Fruit fly (Drosophila melanogaster) whole organism: Measurements from ENCODE around the gene mys.

ENCODE experiments used
- CG8478 ChIP-seq: fragments of >200 bp; optimal IDR thresholded peaks from 2 replicates; lab custom pipeline; 2018; ENCODE audit warnings: inconsistent platforms
- Dll ChIP-seq: fragments of >200 bp; optimal IDR thresholded peaks from 2 replicates; lab custom pipeline; 2017
- EcR ChIP-seq, 2 experiments: fragments of >200 bp; optimal IDR thresholded peaks; 2 replicates each; lab custom pipeline; 2017; ENCODE audit warnings: missing biosample characterization in 2 of 2, missing genetic modification characterization in 2 of 2, missing genetic modification reagents in 2 of 2
- pan ChIP-seq: fragments of >200 bp; optimal IDR thresholded peaks from 2 replicates; lab custom pipeline; 2017
- psq ChIP-seq: fragments of >200 bp; optimal IDR thresholded peaks from 2 replicates; lab custom pipeline; 2017
- usp ChIP-seq: fragments of >200 bp; optimal IDR thresholded peaks from 2 replicates; lab custom pipeline; 2017; ENCODE audit warnings: missing biosample characterization, missing genetic modification characterization, mixed read lengths

Gene mys

dm6 chrX:8061392-8062179, at the start of gene mys:
Gene mys, plus strand, starts transcription at chrX:8061645.
- TF ChIP-seq psq (lab: Kevin White, UChicago) = no peak
- no peak for TF ChIP-seq CG8478 (lab: Kevin White, UChicago)
- TF ChIP-seq Dll (lab: Kevin White, UChicago) = no peak
- no peak for TF ChIP-seq usp (GFP tag; lab: Kevin White, UChicago)
- no peak for TF ChIP-seq pan (lab: Kevin White, UChicago)
- TF ChIP-seq EcR (GFP tag; optimal IDR thresholded peaks at IDR 0.05; lab: Kevin White, UChicago) = no peak

dm6 chrX:8021245-8021644, 40.2 kb upstream of the mys start, which contains the start of gene CG15333:
Gene CG15333, minus strand, starts transcription at chrX:8021345.
- TF ChIP-seq psq (lab: Kevin White, UChicago) = no peak
- TF ChIP-seq CG8478 (lab: Kevin White, UChicago) = no peak
- no peak for TF ChIP-seq pan (lab: Kevin White, UChicago)
- TF ChIP-seq usp (GFP tag; lab: Kevin White, UChicago) = no peak
- no peak for TF ChIP-seq Dll (lab: Kevin White, UChicago)
- TF ChIP-seq EcR (GFP tag; optimal IDR thresholded peaks at IDR 0.05; lab: Kevin White, UChicago) = no peak

dm6 chrX:8037334-8037733, 24.1 kb upstream of the mys start, which contains the start of gene CG2233:
Gene CG2233, minus strand, starts transcription at chrX:8037517.
- no peak for TF ChIP-seq Dll (lab: Kevin White, UChicago)
- no peak for TF ChIP-seq EcR (GFP tag; optimal IDR thresholded peaks at IDR 0.05; lab: Kevin White, UChicago)
- no peak for TF ChIP-seq pan (lab: Kevin White, UChicago)
- TF ChIP-seq CG8478 (lab: Kevin White, UChicago) = no peak
- TF ChIP-seq usp (GFP tag; lab: Kevin White, UChicago) = no peak
- TF ChIP-seq psq (lab: Kevin White, UChicago) = no peak

dm6 chrX:8038934-8039333, 22.5 kb upstream of the mys start:
- TF ChIP-seq EcR (GFP tag; optimal IDR thresholded peaks at IDR 0.05; lab: Kevin White, UChicago) = no peak
- TF ChIP-seq psq (lab: Kevin White, UChicago) = no peak
- TF ChIP-seq Dll (lab: Kevin White, UChicago) = no peak
- no peak for TF ChIP-seq usp (GFP tag; lab: Kevin White, UChicago)
- no peak for TF ChIP-seq pan (lab: Kevin White, UChicago)
- no peak for TF ChIP-seq CG8478 (lab: Kevin White, UChicago)

- TF ChIP-seq CG8478 (lab: Kevin White, UChicago) (no peak), EcR (GFP tag; optimal IDR thresholded peaks at IDR 0.05; lab: Kevin White, UChicago) (no peak), psq (lab: Kevin White, UChicago) (no peak), usp (GFP tag; lab: Kevin White, UChicago) (no peak), pan (lab: Kevin White, UChicago) (no peak), Dll (lab: Kevin White, UChicago) (no peak)
These were observed 14.9 kb upstream of the mys start for dm6 chrX:8046520-8046919.

dm6 chrX:8049292-8049691, 12.2 kb upstream of the mys start:
- no peak for TF ChIP-seq pan (lab: Kevin White, UChicago)

- TF ChIP-seq CG8478 (lab: Kevin White, UChicago) (no peak), usp (GFP tag; lab: Kevin White, UChicago) (no peak), psq (lab: Kevin White, UChicago) (no peak), EcR (GFP tag; optimal IDR thresholded peaks at IDR 0.05; lab: Kevin White, UChicago) (no peak)
These were observed 5.4 kb upstream of the mys start for dm6 chrX:8056084-8056483.

- no peak for TF ChIP-seq usp (GFP tag; lab: Kevin White, UChicago)
- TF ChIP-seq CG8478 (lab: Kevin White, UChicago) = peak; percentile 54
- TF ChIP-seq Dll (lab: Kevin White, UChicago) = peak; percentile 71
These were observed 4.7 kb upstream of the mys start for dm6 chrX:8056597-8057228.

dm6 chrX:8057299-8057730, 4.1 kb upstream of the mys start:
- TF ChIP-seq Dll (lab: Kevin White, UChicago) (no peak), EcR (GFP tag; optimal IDR thresholded peaks at IDR 0.05; lab: Kevin White, UChicago) (no peak), psq (lab: Kevin White, UChicago) (no peak), usp (GFP tag; lab: Kevin White, UChicago) (no peak), CG8478 (lab: Kevin White, UChicago) (no peak)

dm6 chrX:8057837-8058445, 3.5 kb upstream of the mys start:
- TF ChIP-seq Dll (lab: Kevin White, UChicago) = peak; percentile 40
- TF ChIP-seq usp (GFP tag; lab: Kevin White, UChicago) = no peak
- no peak for TF ChIP-seq psq (lab: Kevin White, UChicago)
- no peak for TF ChIP-seq EcR (GFP tag; optimal IDR thresholded peaks at IDR 0.05; lab: Kevin White, UChicago)
- TF ChIP-seq CG8478 (lab: Kevin White, UChicago) = no peak

dm6 chrX:8058446-8058900, 3.0 kb upstream of the mys start:
- TF ChIP-seq psq (lab: Kevin White, UChicago) (no peak), Dll (lab: Kevin White, UChicago) (peak; percentile 59), CG8478 (lab: Kevin White, UChicago) (peak; percentile 55)
